Worm (Caenorhabditis elegans) whole organism, L4 larva: ENCODE data around the gene rpc-2.

Source experiments
- D1046.2 ChIP-seq: fragments of 200-800 bp; sonication (Bioruptor generic); IDR thresholded peaks from 2 replicates; pipeline ENCODE4 v1.3.6; 2022; ENCODE audit warnings: missing genetic modification characterization, missing compliant biosample characterization
- F10B5.3 ChIP-seq: sonication (generic microtip); optimal IDR thresholded peaks from 2 replicates; lab custom pipeline; 2016; ENCODE audit warnings: mild to moderate bottlenecking, missing genetic modification characterization, missing compliant biosample characterization
- F44E2.7 ChIP-seq: fragments of 200-800 bp; sonication (Bioruptor generic); IDR thresholded peaks from 2 replicates; pipeline ENCODE4 v2.1.2; 2022; ENCODE audit warnings: missing genetic modification characterization, missing compliant biosample characterization
- T20F7.1 ChIP-seq: fragments of 200-800 bp; sonication (Bioruptor generic); optimal IDR thresholded peaks from 2 replicates; lab custom pipeline; 2018; ENCODE audit warnings: mild to moderate bottlenecking, missing genetic modification characterization, missing compliant biosample characterization
- Y48G9A.11 ChIP-seq: fragments of 200-800 bp; sonication (Bioruptor generic); IDR thresholded peaks from 2 replicates; pipeline ENCODE4 v1.3.6; 2022; ENCODE audit warnings: missing genetic modification reagents, missing genetic modification characterization, missing compliant biosample characterization
- Y5F2A.4 ChIP-seq: fragments of 200-800 bp; sonication (Bioruptor generic); optimal IDR thresholded peaks from 2 replicates; lab custom pipeline; 2018; ENCODE audit warnings: mild to moderate bottlenecking, missing genetic modification characterization, missing compliant biosample characterization
- Y75B8A.6 ChIP-seq: fragments of 200-800 bp; sonication (Bioruptor generic); IDR thresholded peaks from 2 replicates; pipeline ENCODE4 v1.3.6; 2022; ENCODE audit warnings: missing genetic modification reagents, missing genetic modification characterization, missing compliant biosample characterization
- ZK337.2 ChIP-seq: fragments of 200-800 bp; sonication (Bioruptor generic); IDR thresholded peaks from 2 replicates; pipeline ENCODE4 v1.3.6; 2022; ENCODE audit warnings: missing genetic modification reagents, missing genetic modification characterization, missing compliant biosample characterization
- ZK546.5 ChIP-seq, 2 experiments: sonication (generic microtip); optimal IDR thresholded peaks; 2 replicates each; lab custom pipeline; 2017; ENCODE audit warnings: missing biosample characterization in 2 of 2, missing genetic modification characterization in 2 of 2
- aha-1 ChIP-seq: fragments of 150-350 bp; peaks from one replicate; lab custom pipeline; 2014; ENCODE audit warnings: missing biosample characterization, missing genetic modification characterization
- aly-2 ChIP-seq: sonication (generic microtip); optimal IDR thresholded peaks from 2 replicates; lab custom pipeline; 2018; ENCODE audit warnings: missing biosample characterization, missing genetic modification characterization
- ama-1 ChIP-seq: fragments of 150-350 bp; optimal IDR thresholded peaks from 2 replicates; lab custom pipeline; 2014; ENCODE audit warnings: inconsistent platforms, mixed read lengths
- ceh-28 ChIP-seq: fragments of 150-350 bp; optimal IDR thresholded peaks from 2 replicates; lab custom pipeline; 2014; ENCODE audit warnings: missing biosample characterization, missing genetic modification reagents, missing genetic modification characterization
- ceh-44 ChIP-seq: fragments of 200-800 bp; sonication (Bioruptor generic); IDR thresholded peaks from 2 replicates; pipeline ENCODE4 v1.3.6; 2022; ENCODE audit warnings: missing genetic modification reagents, missing genetic modification characterization, missing compliant biosample characterization
- ceh-62 ChIP-seq: sonication (generic microtip); optimal IDR thresholded peaks from 2 replicates; lab custom pipeline; 2017; ENCODE audit warnings: missing biosample characterization, missing genetic modification characterization
- ctbp-1 ChIP-seq: fragments of 200-800 bp; sonication (Bioruptor generic); IDR thresholded peaks from 2 replicates; pipeline ENCODE4 v1.3.6; 2022; ENCODE audit warnings: missing genetic modification reagents, missing genetic modification characterization, missing compliant biosample characterization
- daf-12 ChIP-seq: fragments of 150-350 bp; optimal IDR thresholded peaks from 2 replicates; lab custom pipeline; 2014; ENCODE audit warnings: missing biosample characterization, missing genetic modification reagents, missing genetic modification characterization
- daf-16 ChIP-seq, 3 experiments: sonication (generic microtip); optimal IDR thresholded peaks; 2 replicates each; lab custom pipeline; 2016 to 2017; ENCODE audit warnings: missing genetic modification characterization in 3 of 3, missing genetic modification reagents in 3 of 3, mild to moderate bottlenecking in 2 of 3, missing compliant biosample characterization in 2 of 3, missing biosample characterization in 1 of 3, moderate library complexity in 1 of 3
- dmd-9 ChIP-seq: fragments of 200-800 bp; sonication (Bioruptor generic); IDR thresholded peaks from 2 replicates; pipeline ENCODE4 v1.3.6; 2022; ENCODE audit warnings: missing genetic modification reagents, missing genetic modification characterization, missing compliant biosample characterization
- dpl-1 ChIP-seq: fragments of 150-350 bp; optimal IDR thresholded peaks from 2 replicates; lab custom pipeline; 2014; ENCODE audit warnings: missing biosample characterization, missing genetic modification reagents, missing genetic modification characterization
- duxl-1 ChIP-seq: sonication (generic microtip); optimal IDR thresholded peaks from 2 replicates; lab custom pipeline; 2016; ENCODE audit warnings: mild to moderate bottlenecking, missing genetic modification characterization, moderate library complexity, missing compliant biosample characterization; ENCODE audit not compliant: poor library complexity
- dve-1 ChIP-seq: sonication (generic microtip); optimal IDR thresholded peaks from 2 replicates; lab custom pipeline; 2017; ENCODE audit warnings: antibody characterized with exemption, mild to moderate bottlenecking, missing genetic modification characterization, missing compliant biosample characterization; ENCODE audit not compliant: insufficient read depth
- gei-8 ChIP-seq: fragments of 200-800 bp; sonication (Bioruptor generic); optimal IDR thresholded peaks from 2 replicates; lab custom pipeline; 2018; ENCODE audit warnings: mild to moderate bottlenecking, missing genetic modification characterization, missing compliant biosample characterization
- hif-1 ChIP-seq, 2 experiments: sonication (generic microtip); optimal IDR thresholded peaks; 2 replicates each; lab custom pipeline; 2016 to 2017; ENCODE audit warnings: missing compliant biosample characterization in 2 of 2, missing genetic modification characterization in 2 of 2, missing genetic modification reagents in 2 of 2, missing genotype in 2 of 2, mild to moderate bottlenecking in 1 of 2
- hlh-11 ChIP-seq: fragments of 200-800 bp; sonication (Bioruptor generic); optimal IDR thresholded peaks from 2 replicates; lab custom pipeline; 2018; ENCODE audit warnings: mild to moderate bottlenecking, missing genetic modification characterization, missing compliant biosample characterization
- jun-1 ChIP-seq: fragments of 150-350 bp; optimal IDR thresholded peaks from 2 replicates; lab custom pipeline; 2014; ENCODE audit warnings: missing biosample characterization, missing genetic modification reagents, missing genetic modification characterization
- lin-39 ChIP-seq: fragments of 150-350 bp; optimal IDR thresholded peaks from 2 replicates; lab custom pipeline; 2014; ENCODE audit warnings: missing biosample characterization, missing genetic modification reagents, missing genetic modification characterization
- lir-3 ChIP-seq: sonication (generic microtip); optimal IDR thresholded peaks from 2 replicates; lab custom pipeline; 2016; ENCODE audit warnings: mild to moderate bottlenecking, missing genetic modification characterization, missing compliant biosample characterization
- madf-5 ChIP-seq, 2 experiments: fragments of 200-800 bp; sonication (Bioruptor generic); IDR thresholded peaks; 2 replicates each; pipeline ENCODE4 v1.3.6; 2022; ENCODE audit warnings: missing compliant biosample characterization in 2 of 2, missing genetic modification characterization in 2 of 2
- mdl-1 ChIP-seq, 2 experiments: fragments of 150-350 bp in 1 of 2; sonication (generic microtip) in 1 of 2; optimal IDR thresholded peaks; 2 replicates each; lab custom pipeline; 2014 to 2017; ENCODE audit warnings: missing biosample characterization in 2 of 2, missing genetic modification characterization in 2 of 2
- mep-1 ChIP-seq: fragments of 150-350 bp; sonication (generic microtip); optimal IDR thresholded peaks from 3 replicates; lab custom pipeline; 2014; ENCODE audit warnings: missing biosample characterization, missing genetic modification characterization
- nhr-10 ChIP-seq: fragments of 150-350 bp; optimal IDR thresholded peaks from 2 replicates; lab custom pipeline; 2014; ENCODE audit warnings: missing biosample characterization, missing genetic modification characterization
- nhr-11 ChIP-seq: fragments of 150-350 bp; optimal IDR thresholded peaks from 2 replicates; lab custom pipeline; 2014; ENCODE audit warnings: missing biosample characterization, missing genetic modification characterization
- nhr-111 ChIP-seq: fragments of 200-800 bp; sonication (Bioruptor generic); optimal IDR thresholded peaks from 2 replicates; lab custom pipeline; 2018; ENCODE audit warnings: mild to moderate bottlenecking, missing genetic modification characterization, missing compliant biosample characterization
- nhr-28 ChIP-seq: fragments of 150-350 bp; optimal IDR thresholded peaks from 2 replicates; lab custom pipeline; 2014; ENCODE audit warnings: missing biosample characterization, missing genetic modification characterization
- nhr-48 ChIP-seq: sonication (generic microtip); optimal IDR thresholded peaks from 2 replicates; lab custom pipeline; 2016; ENCODE audit warnings: mild to moderate bottlenecking, missing genetic modification characterization, missing compliant biosample characterization
- saeg-2 ChIP-seq: fragments of 200-800 bp; sonication (Bioruptor generic); IDR thresholded peaks from 2 replicates; pipeline ENCODE4 v1.3.6; 2022; ENCODE audit warnings: missing genetic modification reagents, missing genetic modification characterization, missing compliant biosample characterization
- set-16 ChIP-seq: fragments of 200-800 bp; sonication (Bioruptor generic); IDR thresholded peaks from 2 replicates; pipeline ENCODE4 v1.3.6; 2022; ENCODE audit warnings: missing genetic modification reagents, missing genetic modification characterization, missing compliant biosample characterization
- skn-1 ChIP-seq: fragments of 150-350 bp; optimal IDR thresholded peaks from 2 replicates; lab custom pipeline; 2014; ENCODE audit warnings: missing biosample characterization, missing genetic modification characterization
- tag-97 ChIP-seq: fragments of 200-800 bp; sonication (Bioruptor generic); IDR thresholded peaks from 2 replicates; pipeline ENCODE4 v1.3.6; 2022; ENCODE audit warnings: missing genetic modification characterization, missing compliant biosample characterization
- unc-130 ChIP-seq: sonication (generic microtip); optimal IDR thresholded peaks from 2 replicates; lab custom pipeline; 2016; ENCODE audit warnings: missing genetic modification reagents, missing genetic modification characterization, missing compliant biosample characterization
- unc-39 ChIP-seq: sonication (generic microtip); optimal IDR thresholded peaks from 2 replicates; lab custom pipeline; 2017; ENCODE audit warnings: missing biosample characterization, missing genetic modification characterization
- zag-1 ChIP-seq: fragments of 150-350 bp; optimal IDR thresholded peaks from 2 replicates; lab custom pipeline; 2014; ENCODE audit warnings: missing biosample characterization, missing genetic modification characterization
- zfp-2 ChIP-seq: sonication (generic microtip); optimal IDR thresholded peaks from 2 replicates; lab custom pipeline; 2016; ENCODE audit warnings: mild to moderate bottlenecking, missing genetic modification characterization, missing compliant biosample characterization
- zfp-3 ChIP-seq: fragments of 200-800 bp; sonication (Bioruptor generic); conservative IDR thresholded peaks from 2 replicates; pipeline ENCODE4 v1.3.6; 2022; ENCODE audit warnings: missing genetic modification reagents, missing genetic modification characterization, missing compliant biosample characterization
- ztf-11 ChIP-seq: fragments of 150-350 bp; optimal IDR thresholded peaks from 2 replicates; lab custom pipeline; 2014; ENCODE audit warnings: missing biosample characterization, missing genetic modification characterization
- ztf-7 ChIP-seq: fragments of 150-350 bp; optimal IDR thresholded peaks from 2 replicates; lab custom pipeline; 2014; ENCODE audit warnings: missing biosample characterization, missing genetic modification characterization

rpc-2 gene

DNA sequence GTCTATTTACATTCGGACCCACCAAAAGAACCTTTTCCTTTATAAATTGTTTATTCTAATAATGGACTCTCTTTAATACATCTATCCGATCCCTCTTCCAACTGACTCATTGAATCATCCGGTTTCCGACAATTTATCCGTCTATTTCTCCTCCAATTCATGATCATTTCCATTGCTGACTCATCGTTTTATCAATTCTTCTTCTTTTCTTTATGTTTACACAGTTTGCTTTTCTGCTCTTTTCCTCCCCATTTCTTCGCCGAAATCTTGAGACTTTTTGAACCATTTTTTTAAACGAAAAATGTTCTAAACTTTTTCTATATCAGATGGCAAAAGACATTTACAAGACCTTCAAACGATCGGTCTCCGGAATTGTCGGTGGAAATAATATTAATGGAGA is 38.3 kb downstream of the rpc-2 start, which contains the start of gene ced-6:
Gene ced-6, plus strand, starts transcription at position 327 of the 400 bp plus-strand sequence.
- TF ChIP-seq ceh-62 (no peak), ctbp-1 (GFP tag; lab: Robert Waterston, UW) (no peak), ceh-28 (tag; lab: Kevin White, UChicago) (no peak), daf-12 (tag; lab: Kevin White, UChicago) (no peak), dve-1 (peak; percentile 9), ceh-44 (GFP tag; lab: Robert Waterston, UW) (no peak), aha-1 (peak; percentile 81), daf-16 (GFP tag; optimal IDR thresholded peaks at IDR 0.05; lab: Kevin White, UChicago) (no peak), daf-16 (tag; optimal IDR thresholded peaks at IDR 0.05; lab: Kevin White, UChicago) (no peak), unc-39 (tag; lab: Kevin White, UChicago) (no peak), skn-1 (tag; lab: Kevin White, UChicago) (no peak), gei-8 (GFP tag; lab: Kevin White, UChicago) (no peak), lir-3 (tag; lab: Kevin White, UChicago) (no peak)

DNA sequence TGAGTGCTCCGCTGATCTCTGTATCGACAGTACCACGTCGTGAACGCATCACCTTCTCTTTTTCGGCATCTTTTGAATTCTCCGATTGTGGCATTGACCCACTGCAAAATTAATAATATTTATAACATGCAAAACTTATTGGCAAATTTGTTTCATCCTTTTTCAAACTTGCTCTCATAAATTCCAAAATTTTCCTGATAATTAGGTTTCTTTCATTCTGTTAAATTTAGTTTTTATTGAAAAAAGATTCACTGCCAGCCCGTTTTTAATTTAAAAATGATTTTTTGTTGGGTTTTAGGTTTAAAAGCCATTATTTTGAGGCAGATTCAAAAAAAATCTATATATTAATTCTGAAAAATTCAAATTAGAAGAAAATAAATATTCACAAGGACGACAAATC is 42.8 kb downstream of the rpc-2 start, which contains the start of gene wdr-37:
Gene wdr-37, minus strand, starts transcription at position 101 of the 400 bp plus-strand sequence.
- TF ChIP-seq mep-1 (peak; percentile 12), ama-1 (lab: Kevin White, UChicago) (no peak)

DNA sequence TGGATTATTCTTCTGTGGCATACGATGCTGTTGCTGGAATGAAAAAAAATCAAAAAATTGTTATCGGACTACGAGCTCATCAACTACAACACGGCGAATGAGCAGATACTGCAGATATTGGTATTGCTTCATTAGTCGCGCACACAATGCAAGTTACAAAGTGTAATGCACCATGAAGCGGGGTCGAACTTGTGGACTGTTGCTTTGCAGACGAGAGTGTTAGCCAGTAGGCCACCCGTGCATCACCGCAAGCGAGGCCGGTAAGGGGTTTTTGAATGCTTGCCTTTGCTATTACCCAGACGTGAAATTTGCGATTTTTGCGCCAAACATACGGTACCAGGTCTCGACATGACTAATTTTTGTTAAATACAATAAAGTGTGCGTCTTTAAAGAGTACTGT is 44.8 kb downstream of the rpc-2 start:
- peak; percentile 51 to 92 for TF ChIP-seq daf-16 (GFP tag; optimal IDR thresholded peaks at IDR 0.05; lab: Kevin White, UChicago)
- peak; percentile 61 for TF ChIP-seq daf-16 (tag; optimal IDR thresholded peaks at IDR 0.05; lab: Kevin White, UChicago)
- TF ChIP-seq aha-1: peak; percentile 82
- TF ChIP-seq Y48G9A.11: peak; percentile 86
- no peak for TF ChIP-seq ama-1 (lab: Kevin White, UChicago)
- peak; percentile 80 for TF ChIP-seq gei-8 (GFP tag; lab: Kevin White, UChicago)
- peak; percentile 71 for TF ChIP-seq hlh-11 (tag; lab: Kevin White, UChicago)
- peak; percentile 35; the same call in 1 of the 2 replicates for TF ChIP-seq set-16 (GFP tag; lab: Robert Waterston, UW)
- no peak for TF ChIP-seq ztf-11 (tag; lab: Kevin White, UChicago)
- TF ChIP-seq unc-130 (GFP tag; lab: Kevin White, UChicago): peak; percentile 82
- peak; percentile 91 for TF ChIP-seq duxl-1 (tag; lab: Kevin White, UChicago)
- TF ChIP-seq mdl-1 (tag; optimal IDR thresholded peaks at IDR 0.05; lab: Kevin White, UChicago): peak in 1 of 2 experiments; percentile 3
- TF ChIP-seq T20F7.1 (GFP tag; lab: Kevin White, UChicago): no peak
- no peak for TF ChIP-seq zag-1 (tag; lab: Kevin White, UChicago)
- peak; percentile 23 to 51 for TF ChIP-seq hif-1 (tag; optimal IDR thresholded peaks at IDR 0.05; lab: Kevin White, UChicago)
- TF ChIP-seq madf-5 (GFP tag; IDR thresholded peaks at IDR 0.05; lab: Robert Waterston, UW): peak; percentile 72 to 83; a peak in 3 of 4 replicates
- peak; percentile 61 for TF ChIP-seq zfp-2 (tag; lab: Kevin White, UChicago)
- peak; percentile 93 for TF ChIP-seq F44E2.7 (GFP tag; lab: Robert Waterston, UW)
- peak; percentile 59 for TF ChIP-seq nhr-28 (tag; lab: Kevin White, UChicago)
- no peak for TF ChIP-seq daf-12 (tag; lab: Kevin White, UChicago)
- TF ChIP-seq saeg-2: peak; percentile 89
- TF ChIP-seq ZK546.5 (tag; optimal IDR thresholded peaks at IDR 0.05; lab: Kevin White, UChicago): no peak
- 0 out of 2 replicates have a peak, but pooled peaks have one; percentile 62 for TF ChIP-seq zfp-3
- 0 out of 2 replicates have a peak, but pooled peaks have one; percentile 56 for TF ChIP-seq Y75B8A.6 (GFP tag; lab: Robert Waterston, UW)
- peak; percentile 34 for TF ChIP-seq aly-2 (tag; lab: Kevin White, UChicago)
- TF ChIP-seq jun-1: peak; percentile 36
- peak; percentile 79 for TF ChIP-seq ztf-7
- TF ChIP-seq ceh-44 (GFP tag; lab: Robert Waterston, UW): no peak
- TF ChIP-seq nhr-48: peak; percentile 42
- peak; percentile 83 for TF ChIP-seq dmd-9
- TF ChIP-seq nhr-111: peak; percentile 83
- no peak for TF ChIP-seq tag-97 (GFP tag; lab: Robert Waterston, UW)
- peak; percentile 89 for TF ChIP-seq Y5F2A.4 (GFP tag; lab: Kevin White, UChicago)
- peak; percentile 82; the same call in 1 of the 2 replicates for TF ChIP-seq D1046.2 (GFP tag; lab: Robert Waterston, UW)
- TF ChIP-seq lin-39 (tag; lab: Kevin White, UChicago): no peak
- TF ChIP-seq F10B5.3 (tag; lab: Kevin White, UChicago): peak; percentile 71
- TF ChIP-seq dpl-1: peak; percentile 54
- TF ChIP-seq nhr-11 (tag; lab: Kevin White, UChicago): peak; percentile 37
- no peak for TF ChIP-seq nhr-10
- peak; percentile 87 for TF ChIP-seq ZK337.2 (GFP tag; lab: Robert Waterston, UW)
